Fruit fly (Drosophila melanogaster) whole organism, pupa: ENCODE results near the gene bora.

Experiments
- CG10348 ChIP-seq: fragments of 200-800 bp; sonication (Bioruptor generic); IDR thresholded peaks from 2 replicates; pipeline ENCODE4 v1.3.6; 2022; ENCODE audit warnings: missing biosample characterization, missing genetic modification characterization
- CG14655 ChIP-seq: fragments of 200-800 bp; sonication (Bioruptor generic); optimal IDR thresholded peaks from 3 replicates; lab custom pipeline; 2017; ENCODE audit warnings: mild to moderate bottlenecking, missing biosample characterization, missing genetic modification reagents, missing genetic modification characterization
- CG8301 ChIP-seq: fragments of 200-800 bp; sonication (Bioruptor generic); optimal IDR thresholded peaks from 2 replicates; lab custom pipeline; 2018; ENCODE audit warnings: missing biosample characterization, mild to moderate bottlenecking, missing genetic modification characterization
- EcR ChIP-seq: fragments of 200-800 bp; sonication (Bioruptor generic); optimal IDR thresholded peaks from 3 replicates; lab custom pipeline; 2019; ENCODE audit warnings: missing biosample characterization, missing genetic modification characterization, mild to moderate bottlenecking, moderate library complexity, missing genetic modification reagents
- Pif1A ChIP-seq: fragments of 200-800 bp; sonication (Bioruptor generic); optimal IDR thresholded peaks from 3 replicates; lab custom pipeline; 2016; ENCODE audit warnings: missing biosample characterization, missing genetic modification characterization
- fd96Ca ChIP-seq: fragments of 200-800 bp; sonication (Bioruptor generic); IDR thresholded peaks from 3 replicates; pipeline ENCODE4 v1.3.6; 2022; ENCODE audit warnings: missing biosample characterization, missing genetic modification characterization
- rn ChIP-seq: fragments of 200-800 bp; sonication (Bioruptor generic); IDR thresholded peaks from 2 replicates; pipeline ENCODE4 v1.3.6; 2022; ENCODE audit warnings: missing biosample characterization, missing genetic modification characterization

DNA sequence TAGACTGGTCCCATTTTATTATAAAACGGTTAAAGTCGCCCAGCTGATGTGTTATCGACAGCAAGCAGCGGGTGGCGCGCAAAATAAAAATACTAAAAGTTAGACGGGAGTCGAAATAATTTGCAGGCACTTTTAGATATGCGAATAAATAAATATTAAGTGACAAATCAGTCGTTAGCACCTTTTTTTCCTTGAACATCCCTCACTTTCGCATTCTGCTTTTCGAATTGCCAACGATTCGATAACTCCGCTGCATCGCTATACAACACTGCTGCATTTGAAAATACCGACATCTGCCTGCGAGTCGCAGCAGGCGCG is at the start of gene bora:
- TF ChIP-seq CG10348 (GFP tag; lab: Robert Waterston, UW): no peak
- no peak for TF ChIP-seq EcR (GFP tag; lab: Kevin White, UChicago)
- no peak for TF ChIP-seq Pif1A (GFP tag; lab: Kevin White, UChicago)
- TF ChIP-seq fd96Ca (GFP tag; lab: Robert Waterston, UW): no peak
- no peak for TF ChIP-seq CG8301 (tag; lab: Kevin White, UChicago)
- no peak for TF ChIP-seq rn (GFP tag; lab: Robert Waterston, UW)
- TF ChIP-seq CG14655 (GFP tag; lab: Kevin White, UChicago): no peak
